Worm (Caenorhabditis elegans) whole organism, L4 larva: ENCODE measurements around the gene F31A3.5.
A peak's percentile ranks its signal among the peaks of the same experiment; 100 is the strongest.

Experiments
- F49E8.2 ChIP-seq: sonication (generic microtip); optimal IDR thresholded peaks from 2 replicates; lab custom pipeline; 2016; ENCODE audit warnings: missing compliant biosample characterization, mild to moderate bottlenecking, missing genetic modification characterization, borderline replicate concordance
- T20F7.1 ChIP-seq: fragments of 200-800 bp; sonication (Bioruptor generic); optimal IDR thresholded peaks from 2 replicates; lab custom pipeline; 2018; ENCODE audit warnings: mild to moderate bottlenecking, missing genetic modification characterization, missing compliant biosample characterization
- Y105C5A.15 ChIP-seq: fragments of 200-800 bp; sonication (Bioruptor generic); IDR thresholded peaks from 2 replicates; pipeline ENCODE4 v1.3.6; 2022; ENCODE audit warnings: missing genetic modification characterization, missing compliant biosample characterization
- Y48G9A.11 ChIP-seq: fragments of 200-800 bp; sonication (Bioruptor generic); IDR thresholded peaks from 2 replicates; pipeline ENCODE4 v1.3.6; 2022; ENCODE audit warnings: missing genetic modification reagents, missing genetic modification characterization, missing compliant biosample characterization
- ZK546.5 ChIP-seq, 2 experiments: sonication (generic microtip); optimal IDR thresholded peaks; 2 replicates each; lab custom pipeline; 2017; ENCODE audit warnings: missing biosample characterization in 2 of 2, missing genetic modification characterization in 2 of 2
- aha-1 ChIP-seq: fragments of 150-350 bp; peaks from one replicate; lab custom pipeline; 2014; ENCODE audit warnings: missing biosample characterization, missing genetic modification characterization
- ceh-28 ChIP-seq: fragments of 150-350 bp; optimal IDR thresholded peaks from 2 replicates; lab custom pipeline; 2014; ENCODE audit warnings: missing biosample characterization, missing genetic modification reagents, missing genetic modification characterization
- ces-1 ChIP-seq: fragments of 150-350 bp; sonication (generic microtip); optimal IDR thresholded peaks from 4 replicates; lab custom pipeline; 2014; ENCODE audit warnings: missing biosample characterization, missing genetic modification reagents, missing genetic modification characterization
- ctbp-1 ChIP-seq: fragments of 200-800 bp; sonication (Bioruptor generic); IDR thresholded peaks from 2 replicates; pipeline ENCODE4 v1.3.6; 2022; ENCODE audit warnings: missing genetic modification reagents, missing genetic modification characterization, missing compliant biosample characterization
- daf-16 ChIP-seq, 3 experiments: sonication (generic microtip); optimal IDR thresholded peaks; 2 replicates each; lab custom pipeline; 2016 to 2017; ENCODE audit warnings: missing genetic modification characterization in 3 of 3, missing genetic modification reagents in 3 of 3, mild to moderate bottlenecking in 2 of 3, missing compliant biosample characterization in 2 of 3, missing biosample characterization in 1 of 3, moderate library complexity in 1 of 3
- dmd-6 ChIP-seq: fragments of 200-800 bp; sonication (Bioruptor generic); IDR thresholded peaks from 2 replicates; pipeline ENCODE4 v1.3.6; 2022; ENCODE audit warnings: missing genetic modification reagents, missing genetic modification characterization, missing compliant biosample characterization
- fkh-10 ChIP-seq: fragments of 150-350 bp; optimal IDR thresholded peaks from 2 replicates; lab custom pipeline; 2014; ENCODE audit warnings: missing biosample characterization, missing genetic modification reagents, missing genetic modification characterization
- hlh-11 ChIP-seq: fragments of 200-800 bp; sonication (Bioruptor generic); optimal IDR thresholded peaks from 2 replicates; lab custom pipeline; 2018; ENCODE audit warnings: mild to moderate bottlenecking, missing genetic modification characterization, missing compliant biosample characterization
- hlh-30 ChIP-seq: sonication (generic microtip); optimal IDR thresholded peaks from 2 replicates; lab custom pipeline; 2017; ENCODE audit warnings: antibody characterized with exemption, mild to moderate bottlenecking, missing genetic modification characterization, missing compliant biosample characterization; ENCODE audit not compliant: insufficient read depth
- hmg-1.1 ChIP-seq: fragments of 200-800 bp; sonication (Bioruptor generic); IDR thresholded peaks from 2 replicates; pipeline ENCODE4 v1.3.6; 2022; ENCODE audit warnings: missing genetic modification reagents, missing genetic modification characterization, missing compliant biosample characterization
- lin-15B ChIP-seq: fragments of 150-350 bp; sonication (generic microtip); optimal IDR thresholded peaks from 3 replicates; lab custom pipeline; 2014; ENCODE audit warnings: missing biosample characterization, missing genetic modification characterization
- lin-29 ChIP-seq: fragments of 200-800 bp; sonication (Bioruptor generic); IDR thresholded peaks from 2 replicates; pipeline ENCODE4 v1.3.6; 2022; ENCODE audit warnings: missing genetic modification reagents, missing genetic modification characterization, missing compliant biosample characterization
- lsy-2 ChIP-seq, 2 experiments: fragments of 150-350 bp in 1 of 2; sonication (generic microtip) in 1 of 2; optimal IDR thresholded peaks; 2 replicates each; lab custom pipeline; 2014 to 2017; ENCODE audit warnings: missing biosample characterization in 2 of 2, missing genetic modification characterization in 2 of 2
- mdl-1 ChIP-seq, 2 experiments: fragments of 150-350 bp in 1 of 2; sonication (generic microtip) in 1 of 2; optimal IDR thresholded peaks; 2 replicates each; lab custom pipeline; 2014 to 2017; ENCODE audit warnings: missing biosample characterization in 2 of 2, missing genetic modification characterization in 2 of 2
- mep-1 ChIP-seq: fragments of 150-350 bp; sonication (generic microtip); optimal IDR thresholded peaks from 3 replicates; lab custom pipeline; 2014; ENCODE audit warnings: missing biosample characterization, missing genetic modification characterization
- mxl-2 ChIP-seq: fragments of 200-800 bp; sonication (Bioruptor generic); conservative IDR thresholded peaks from 2 replicates; pipeline ENCODE4 v1.3.6; 2022; ENCODE audit warnings: missing genetic modification reagents, missing genetic modification characterization, missing compliant biosample characterization
- mxl-3 ChIP-seq: fragments of 200-800 bp; sonication (Bioruptor generic); optimal IDR thresholded peaks from 2 replicates; lab custom pipeline; 2018; ENCODE audit warnings: mild to moderate bottlenecking, missing genetic modification characterization, missing compliant biosample characterization
- nhr-10 ChIP-seq: fragments of 150-350 bp; optimal IDR thresholded peaks from 2 replicates; lab custom pipeline; 2014; ENCODE audit warnings: missing biosample characterization, missing genetic modification characterization
- nhr-11 ChIP-seq: fragments of 150-350 bp; optimal IDR thresholded peaks from 2 replicates; lab custom pipeline; 2014; ENCODE audit warnings: missing biosample characterization, missing genetic modification characterization
- pha-4 ChIP-seq, 2 experiments: fragments of 150-350 bp in 1 of 2; fragments of 200-800 bp in 1 of 2; sonication (Bioruptor generic) in 1 of 2; IDR thresholded peaks in 1 of 2; optimal IDR thresholded peaks in 1 of 2; 2 replicates each; pipeline versions ENCODE4 v1.3.6 to Lab custom; 2014 to 2022; ENCODE audit warnings: missing genetic modification characterization in 2 of 2, missing genetic modification reagents in 2 of 2, missing biosample characterization in 1 of 2, missing compliant biosample characterization in 1 of 2
- rbr-2 ChIP-seq: sonication (generic microtip); optimal IDR thresholded peaks from 2 replicates; lab custom pipeline; 2016; ENCODE audit warnings: missing genotype, missing genetic modification characterization, missing compliant biosample characterization
- saeg-2 ChIP-seq: fragments of 200-800 bp; sonication (Bioruptor generic); IDR thresholded peaks from 2 replicates; pipeline ENCODE4 v1.3.6; 2022; ENCODE audit warnings: missing genetic modification reagents, missing genetic modification characterization, missing compliant biosample characterization
- set-16 ChIP-seq: fragments of 200-800 bp; sonication (Bioruptor generic); IDR thresholded peaks from 2 replicates; pipeline ENCODE4 v1.3.6; 2022; ENCODE audit warnings: missing genetic modification reagents, missing genetic modification characterization, missing compliant biosample characterization
- snpc-1.2 ChIP-seq: fragments of 200-800 bp; sonication (Bioruptor generic); IDR thresholded peaks from 2 replicates; pipeline ENCODE4 v1.3.6; 2022; ENCODE audit warnings: missing genetic modification reagents, missing genetic modification characterization, missing compliant biosample characterization
- tag-97 ChIP-seq: fragments of 200-800 bp; sonication (Bioruptor generic); IDR thresholded peaks from 2 replicates; pipeline ENCODE4 v1.3.6; 2022; ENCODE audit warnings: missing genetic modification characterization, missing compliant biosample characterization
- tra-1 ChIP-seq: fragments of 200-800 bp; sonication (Bioruptor generic); IDR thresholded peaks from 2 replicates; pipeline ENCODE4 v1.3.6; 2022; ENCODE audit warnings: missing genetic modification reagents, missing genetic modification characterization, missing compliant biosample characterization
- unc-130 ChIP-seq: sonication (generic microtip); optimal IDR thresholded peaks from 2 replicates; lab custom pipeline; 2016; ENCODE audit warnings: missing genetic modification reagents, missing genetic modification characterization, missing compliant biosample characterization
- unc-39 ChIP-seq: sonication (generic microtip); optimal IDR thresholded peaks from 2 replicates; lab custom pipeline; 2017; ENCODE audit warnings: missing biosample characterization, missing genetic modification characterization
- unc-62 ChIP-seq, 3 experiments: fragments of 150-350 bp in 1 of 3; sonication (generic microtip); optimal IDR thresholded peaks in 2 of 3; peaks in 1 of 3; 1 replicate in 1 of 3; 2 replicates in 2 of 3; lab custom pipeline; 2014 to 2017; ENCODE audit warnings: missing biosample characterization in 3 of 3, missing genetic modification characterization in 3 of 3, missing genetic modification reagents in 3 of 3, missing genotype in 1 of 3
- ztf-11 ChIP-seq: fragments of 150-350 bp; optimal IDR thresholded peaks from 2 replicates; lab custom pipeline; 2014; ENCODE audit warnings: missing biosample characterization, missing genetic modification characterization

Gene F31A3.5

ce11 chrX:17527377-17527776, 36.0 kb downstream of the F31A3.5 start (continued):
- TF ChIP-seq lin-15B, result no peak
- TF ChIP-seq lsy-2 (tag; optimal IDR thresholded peaks at IDR 0.05; lab: Kevin White, UChicago), result no peak
- TF ChIP-seq F49E8.2 (tag; lab: Kevin White, UChicago), result no peak

- no peak for TF ChIP-seq ZK546.5 (tag; optimal IDR thresholded peaks at IDR 0.05; lab: Kevin White, UChicago)
- 0 out of 2 replicates have a peak, but pooled peaks have one; percentile 26 for TF ChIP-seq ctbp-1 (GFP tag; lab: Robert Waterston, UW)
- TF ChIP-seq mdl-1 (tag; optimal IDR thresholded peaks at IDR 0.05; lab: Kevin White, UChicago), result peak in 1 of 2 experiments; percentile 39
Observed at ce11 chrX:17521425-17521824, 42.0 kb downstream of the F31A3.5 start.

- TF ChIP-seq fkh-10 (GFP tag; lab: Kevin White, UChicago) (peak; percentile 2), lsy-2 (tag; optimal IDR thresholded peaks at IDR 0.05; lab: Kevin White, UChicago) (peak in 1 of 2 experiments; percentile 36), mep-1 (peak; percentile 64), rbr-2 (tag; lab: Kevin White, UChicago) (peak; percentile 44), unc-62 (GFP tag; optimal IDR thresholded peaks at IDR 0.05 in 1 of 2; lab: Kevin White, UChicago) (peak in 1 of 2 experiments; percentile 66), unc-62 (tag; optimal IDR thresholded peaks at IDR 0.05; lab: Kevin White, UChicago) (no peak), hlh-11 (tag; lab: Kevin White, UChicago) (peak; percentile 9), hmg-1.1 (GFP tag; lab: Robert Waterston, UW) (peak; percentile 70), mdl-1 (tag; optimal IDR thresholded peaks at IDR 0.05; lab: Kevin White, UChicago) (peak in 1 of 2 experiments; percentile 66), set-16 (GFP tag; lab: Robert Waterston, UW) (peak; percentile 64), ztf-11 (tag; lab: Kevin White, UChicago) (no peak), hlh-30 (peak; percentile 51), Y48G9A.11 (0 out of 2 replicates have a peak, but pooled peaks have one; percentile 16), aha-1 (tag; lab: Kevin White, UChicago) (peak; percentile 60), nhr-11 (no peak), mxl-3 (GFP tag; lab: Kevin White, UChicago) (no peak), mxl-2 (GFP tag; lab: Robert Waterston, UW) (no peak), dmd-6 (GFP tag; lab: Robert Waterston, UW) (0 out of 2 replicates have a peak, but pooled peaks have one; percentile 10), tra-1 (GFP tag; lab: Robert Waterston, UW) (0 out of 2 replicates have a peak, but pooled peaks have one; percentile 26), saeg-2 (GFP tag; lab: Robert Waterston, UW) (no peak), nhr-10 (tag; lab: Kevin White, UChicago) (no peak)
Observed at ce11 chrX:17519476-17519875, 43.9 kb downstream of the F31A3.5 start.

- TF ChIP-seq snpc-1.2 (GFP tag; lab: Robert Waterston, UW) (no peak), unc-39 (tag; lab: Kevin White, UChicago) (no peak), ctbp-1 (GFP tag; lab: Robert Waterston, UW) (peak; percentile 60), fkh-10 (GFP tag; lab: Kevin White, UChicago) (peak; percentile 25), pha-4 (GFP tag; IDR thresholded peaks at IDR 0.05; lab: Robert Waterston, UW) (no peak), pha-4 (tag; optimal IDR thresholded peaks at IDR 0.05; lab: Kevin White, UChicago) (no peak)
Observed at ce11 chrX:17518293-17518692, 45.1 kb downstream of the F31A3.5 start.

- TF ChIP-seq lin-29 (GFP tag; lab: Robert Waterston, UW) (no peak), ctbp-1 (GFP tag; lab: Robert Waterston, UW) (no peak), tag-97 (no peak), daf-16 (GFP tag; optimal IDR thresholded peaks at IDR 0.05; lab: Kevin White, UChicago) (no peak), daf-16 (tag; optimal IDR thresholded peaks at IDR 0.05; lab: Kevin White, UChicago) (no peak), hlh-30 (peak; percentile 0), ces-1 (GFP tag; lab: Kevin White, UChicago) (no peak), T20F7.1 (no peak), unc-130 (no peak), ceh-28 (no peak), Y105C5A.15 (GFP tag; lab: Robert Waterston, UW) (no peak), hmg-1.1 (GFP tag; lab: Robert Waterston, UW) (no peak), unc-62 (GFP tag; optimal IDR thresholded peaks at IDR 0.05 in 1 of 2; lab: Kevin White, UChicago) (peak in 1 of 2 experiments; percentile 39), unc-62 (tag; optimal IDR thresholded peaks at IDR 0.05; lab: Kevin White, UChicago) (no peak)
Observed at ce11 chrX:17517872-17518271, 45.5 kb downstream of the F31A3.5 start.
